Worm (Caenorhabditis elegans): ENCODE results near the gene phy-3.

The phy-3 gene

DNA sequence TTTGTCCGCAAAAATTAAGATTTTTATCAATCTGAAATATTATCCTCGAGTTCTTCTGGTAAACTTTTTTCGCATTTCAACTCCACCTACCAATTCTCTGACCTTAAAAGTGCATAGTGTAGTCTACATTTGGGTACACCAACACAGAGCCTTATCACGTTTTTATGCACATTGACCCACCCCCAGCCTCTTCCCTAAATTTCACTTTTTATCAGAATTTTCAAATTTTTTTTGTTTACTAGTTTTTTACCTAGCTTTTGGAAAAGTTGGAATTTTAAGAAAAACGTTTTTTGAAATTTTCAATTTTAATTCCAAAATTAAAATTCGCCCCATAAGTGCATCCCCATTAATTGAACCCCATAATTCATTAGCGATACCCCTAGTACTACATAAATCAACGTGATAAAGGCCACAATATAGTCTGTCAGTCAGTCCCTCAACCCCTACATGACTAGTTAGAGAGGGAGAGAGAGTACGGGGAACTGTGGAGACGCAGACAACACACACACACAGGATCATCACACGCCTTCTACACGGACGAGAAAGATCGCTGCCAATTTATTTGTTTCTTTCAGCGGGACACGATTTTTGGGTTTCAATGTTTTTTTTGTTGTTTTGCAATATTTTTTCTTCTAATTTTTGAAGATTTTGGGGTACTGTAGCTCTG is 18.3 kb upstream of the phy-3 start:
- TF ChIP-seq lsy-2 (tag; optimal IDR thresholded peaks at IDR 0.05): peak in 1 of 2 experiments; percentile 11
- TF ChIP-seq daf-16 (GFP tag; optimal IDR thresholded peaks at IDR 0.05): no peak
- peak; percentile 59 for TF ChIP-seq daf-16 (tag; optimal IDR thresholded peaks at IDR 0.05)
- peak; percentile 23 for TF ChIP-seq hlh-11 (tag; optimal IDR thresholded peaks at IDR 0.05)
- no peak for TF ChIP-seq nhr-237 (tag; optimal IDR thresholded peaks at IDR 0.05)
- peak in 1 of 2 experiments; percentile 28 for TF ChIP-seq mdl-1 (tag; optimal IDR thresholded peaks at IDR 0.05)
- peak; percentile 32 for TF ChIP-seq pqm-1 (tag; optimal IDR thresholded peaks at IDR 0.05)
- TF ChIP-seq ceh-82 (tag; optimal IDR thresholded peaks at IDR 0.05): no peak
- peak; percentile 41 for TF ChIP-seq mxl-3 (GFP tag; optimal IDR thresholded peaks at IDR 0.05)
- TF ChIP-seq tag-97 (GFP tag; IDR thresholded peaks at IDR 0.05): no peak
- TF ChIP-seq hlh-30 (tag; optimal IDR thresholded peaks at IDR 0.05; ENCODE audit: insufficient read depth): peak; percentile 57
- TF ChIP-seq F49E8.2 (tag; optimal IDR thresholded peaks at IDR 0.05; ENCODE audit: borderline replicate concordance): no peak
- TF ChIP-seq cey-2 (tag; optimal IDR thresholded peaks at IDR 0.05; ENCODE audit: borderline replicate concordance, insufficient read depth): no peak
- TF ChIP-seq nhr-11 (tag; optimal IDR thresholded peaks at IDR 0.05): no peak
- peak; percentile 28 for TF ChIP-seq mes-2 (tag; optimal IDR thresholded peaks at IDR 0.05; ENCODE audit: poor library complexity, severe bottlenecking)
- no peak for TF ChIP-seq nhr-25 (tag; optimal IDR thresholded peaks at IDR 0.05; ENCODE audit: borderline replicate concordance, insufficient read depth)
- TF ChIP-seq ctbp-1 (GFP tag; IDR thresholded peaks at IDR 0.05): no peak
- peak in 1 of 2 experiments; percentile 90 for TF ChIP-seq unc-62 (GFP tag; optimal IDR thresholded peaks at IDR 0.05 in 1 of 2)
- no peak for TF ChIP-seq unc-62 (tag; optimal IDR thresholded peaks at IDR 0.05)
- TF ChIP-seq zip-11 (GFP tag; IDR thresholded peaks at IDR 0.05): no peak
- no peak for TF ChIP-seq D1046.2 (GFP tag; IDR thresholded peaks at IDR 0.05)
- TF ChIP-seq gei-8 (GFP tag; optimal IDR thresholded peaks at IDR 0.05): peak; percentile 31
- no peak for TF ChIP-seq tra-1 (GFP tag; IDR thresholded peaks at IDR 0.05)
- TF ChIP-seq attf-4 (tag; optimal IDR thresholded peaks at IDR 0.05): no peak
- no peak for TF ChIP-seq set-16 (GFP tag; IDR thresholded peaks at IDR 0.05)
- peak; percentile 62 for TF ChIP-seq nhr-28 (tag; optimal IDR thresholded peaks at IDR 0.05)

DNA sequence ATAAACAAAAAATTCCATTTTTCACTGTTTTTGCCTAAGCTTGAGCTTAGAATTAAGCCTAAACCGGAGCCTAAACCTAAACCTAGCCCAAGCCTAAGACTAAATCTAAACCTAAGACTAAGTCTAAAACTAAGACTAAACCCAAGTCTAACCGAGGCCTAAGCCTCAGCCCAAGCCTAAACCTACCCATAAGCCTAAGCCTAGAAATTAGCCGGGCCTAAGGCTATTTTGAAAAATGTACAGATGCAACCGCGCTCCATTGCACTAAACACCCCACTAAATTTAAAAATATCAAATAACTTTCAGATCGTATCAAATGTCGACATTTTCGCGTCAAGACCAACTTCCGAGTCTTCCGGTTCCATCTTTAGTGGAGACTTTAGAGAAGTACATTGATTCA is 17.7 kb upstream of the phy-3 start, which contains the start of gene T20B3.1:
Gene T20B3.1, plus strand, starts transcription at position 301 of the 400 bp plus-strand sequence.
- TF ChIP-seq nhr-28 (tag; optimal IDR thresholded peaks at IDR 0.05) (no peak), duxl-1 (tag; optimal IDR thresholded peaks at IDR 0.05; ENCODE audit: poor library complexity) (no peak), zip-11 (GFP tag; IDR thresholded peaks at IDR 0.05) (no peak), aha-1 (tag) (peak; percentile 22), zfp-2 (tag; optimal IDR thresholded peaks at IDR 0.05) (no peak), hmg-1.1 (GFP tag; IDR thresholded peaks at IDR 0.05) (no peak), nhr-42 (GFP tag; IDR thresholded peaks at IDR 0.05) (no peak), php-3 (GFP tag; IDR thresholded peaks at IDR 0.05) (no peak), nhr-41 (GFP tag; IDR thresholded peaks at IDR 0.05) (no peak)

DNA sequence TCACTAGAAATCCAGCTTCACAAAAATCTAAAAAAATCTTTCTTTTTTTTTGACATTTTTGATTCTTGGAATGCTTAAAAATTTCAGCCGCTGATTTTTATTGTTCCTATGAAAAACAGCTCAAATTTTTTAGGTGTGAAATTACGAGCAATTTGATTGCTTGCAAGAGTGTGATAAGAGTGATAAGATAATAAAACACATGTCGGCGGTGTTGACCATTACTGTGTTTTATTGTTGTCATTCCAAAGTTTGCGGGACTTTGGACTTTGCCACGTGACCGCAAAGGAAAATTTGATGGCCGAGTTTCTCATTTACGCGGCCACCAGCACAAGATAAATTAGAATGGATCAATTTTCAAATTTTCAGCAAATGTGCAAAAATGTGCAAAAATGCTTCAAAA is 16.3 kb upstream of the phy-3 start:
- TF ChIP-seq egl-27 (tag; optimal IDR thresholded peaks at IDR 0.05): no peak
- TF ChIP-seq cey-2 (tag; optimal IDR thresholded peaks at IDR 0.05; ENCODE audit: borderline replicate concordance, insufficient read depth): no peak
- no peak for TF ChIP-seq snpc-1.2 (GFP tag; IDR thresholded peaks at IDR 0.05)
- TF ChIP-seq mdl-1 (tag; optimal IDR thresholded peaks at IDR 0.05): peak in 1 of 2 experiments; percentile 62
- peak; percentile 60 for TF ChIP-seq aha-1 (tag)
- TF ChIP-seq attf-4 (tag; optimal IDR thresholded peaks at IDR 0.05): no peak
- no peak for TF ChIP-seq madf-5 (GFP tag; IDR thresholded peaks at IDR 0.05)
- TF ChIP-seq tag-97 (GFP tag; IDR thresholded peaks at IDR 0.05): no peak
- 0 out of 2 replicates have a peak, but pooled peaks have one; percentile 5 for TF ChIP-seq lin-38 (GFP tag; IDR thresholded peaks at IDR 0.05)
- TF ChIP-seq ama-1 (optimal IDR thresholded peaks at IDR 0.05): no peak
- peak; percentile 51; the same call in 1 of the 2 replicates for TF ChIP-seq ceh-20 (GFP tag; IDR thresholded peaks at IDR 0.05)
- TF ChIP-seq Y105C5A.15 (GFP tag; IDR thresholded peaks at IDR 0.05): no peak
- TF ChIP-seq gei-8 (GFP tag; optimal IDR thresholded peaks at IDR 0.05): no peak
- no peak for TF ChIP-seq jun-1 (tag; optimal IDR thresholded peaks at IDR 0.05)
- peak; percentile 60 for TF ChIP-seq hlh-30 (tag; optimal IDR thresholded peaks at IDR 0.05; ENCODE audit: insufficient read depth)
- TF ChIP-seq lin-39 (tag; optimal IDR thresholded peaks at IDR 0.05): no peak
- TF ChIP-seq T20F7.1 (GFP tag; optimal IDR thresholded peaks at IDR 0.05): no peak
- peak; percentile 56; the same call in 1 of the 2 replicates for TF ChIP-seq tra-1 (GFP tag; IDR thresholded peaks at IDR 0.05)
- peak; percentile 33 for TF ChIP-seq nhr-102 (tag; optimal IDR thresholded peaks at IDR 0.05)
- TF ChIP-seq dmd-6 (GFP tag; IDR thresholded peaks at IDR 0.05): peak; percentile 72
- TF ChIP-seq unc-62 (GFP tag; optimal IDR thresholded peaks at IDR 0.05 in 1 of 2): no peak
- TF ChIP-seq unc-62 (tag; optimal IDR thresholded peaks at IDR 0.05): no peak
- peak; percentile 9 for TF ChIP-seq mxl-3 (GFP tag; optimal IDR thresholded peaks at IDR 0.05)
- TF ChIP-seq dmd-9 (GFP tag; IDR thresholded peaks at IDR 0.05): no peak

Measured in whole organism, L4 larva.